Worm (Caenorhabditis elegans) whole organism, young adult: ENCODE data around the gene nhr-187.

Experiments used
- B0261.1 ChIP-seq: sonication (generic microtip); optimal IDR thresholded peaks from 2 replicates; lab custom pipeline; 2016; ENCODE audit warnings: mild to moderate bottlenecking, missing genetic modification characterization, moderate library complexity, missing compliant biosample characterization
- K12H6.12 ChIP-seq: fragments of 200-800 bp; sonication (Bioruptor generic); optimal IDR thresholded peaks from 2 replicates; lab custom pipeline; 2018; ENCODE audit warnings: mild to moderate bottlenecking, missing genetic modification characterization, missing compliant biosample characterization
- Y56A3A.18 ChIP-seq: fragments of 200-800 bp; sonication (Bioruptor generic); IDR thresholded peaks from 2 replicates; pipeline ENCODE4 v1.3.6; 2022; ENCODE audit warnings: missing genetic modification reagents, missing genetic modification characterization, missing compliant biosample characterization
- Y79H2A.3 ChIP-seq: fragments of 200-800 bp; sonication (Bioruptor generic); conservative IDR thresholded peaks from 2 replicates; pipeline ENCODE4 v1.3.6; 2022; ENCODE audit warnings: missing genetic modification reagents, missing genetic modification characterization, missing compliant biosample characterization
- ama-1 ChIP-seq, 3 experiments: fragments of 150-350 bp in 1 of 3; sonication (generic microtip) in 2 of 3; optimal IDR thresholded peaks; 2 replicates each; lab custom pipeline; 2014 to 2018; ENCODE audit warnings: missing biosample characterization in 2 of 3, missing genetic modification characterization in 2 of 3, missing genetic modification reagents in 2 of 3
- aptf-2 ChIP-seq: fragments of 200-800 bp; sonication (Bioruptor generic); conservative IDR thresholded peaks from 2 replicates; pipeline ENCODE4 v1.3.6; 2022; ENCODE audit warnings: missing genetic modification reagents, missing genetic modification characterization, missing compliant biosample characterization
- hmg-1.2 ChIP-seq: fragments of 200-800 bp; sonication (Bioruptor generic); IDR thresholded peaks from 2 replicates; pipeline ENCODE4 v1.3.6; 2022; ENCODE audit warnings: missing genetic modification reagents, missing genetic modification characterization, missing compliant biosample characterization
- hsf-1 ChIP-seq: fragments of 200-800 bp; sonication (Bioruptor generic); IDR thresholded peaks from 2 replicates; pipeline ENCODE4 v1.3.6; 2022; ENCODE audit warnings: missing genetic modification reagents, missing genetic modification characterization, missing compliant biosample characterization
- lin-26 ChIP-seq: fragments of 200-800 bp; sonication (Bioruptor generic); IDR thresholded peaks from 2 replicates; pipeline ENCODE4 v1.3.6; 2022; ENCODE audit warnings: missing genetic modification reagents, missing genetic modification characterization, missing compliant biosample characterization
- lsy-27 ChIP-seq: sonication (generic microtip); optimal IDR thresholded peaks from 2 replicates; lab custom pipeline; 2017; ENCODE audit warnings: missing genetic modification characterization, mild to moderate bottlenecking, missing compliant biosample characterization, antibody characterized with exemption, missing genotype, borderline replicate concordance; ENCODE audit not compliant: insufficient read depth
- nhr-90 ChIP-seq: sonication (generic microtip); optimal IDR thresholded peaks from 2 replicates; lab custom pipeline; 2016; ENCODE audit warnings: missing genotype, mild to moderate bottlenecking, missing genetic modification characterization, missing compliant biosample characterization
- pbrm-1 ChIP-seq: fragments of 200-800 bp; sonication (Bioruptor generic); IDR thresholded peaks from 2 replicates; pipeline ENCODE4 v1.3.6; 2022; ENCODE audit warnings: missing genetic modification reagents, missing genetic modification characterization, missing compliant biosample characterization
- unc-130 ChIP-seq: sonication (generic microtip); optimal IDR thresholded peaks from 2 replicates; lab custom pipeline; 2016; ENCODE audit warnings: missing genetic modification reagents, missing genetic modification characterization, missing compliant biosample characterization
- ztf-28 ChIP-seq: fragments of 200-800 bp; sonication (Bioruptor generic); IDR thresholded peaks from 2 replicates; pipeline ENCODE4 v1.3.6; 2022; ENCODE audit warnings: missing genetic modification reagents, missing genetic modification characterization, missing compliant biosample characterization

ce11 chrV:3820875-3821274 lies 41.9 kb downstream of the nhr-187 start:
- no peak for TF ChIP-seq ama-1 (optimal IDR thresholded peaks at IDR 0.05; lab: Kevin White, UChicago)
- TF ChIP-seq ama-1 (GFP tag; optimal IDR thresholded peaks at IDR 0.05; lab: Kevin White, UChicago) = no peak
- TF ChIP-seq hmg-1.2 (GFP tag; lab: Robert Waterston, UW) = no peak
- no peak for TF ChIP-seq ztf-28 (GFP tag; lab: Robert Waterston, UW)
- no peak for TF ChIP-seq Y56A3A.18
- TF ChIP-seq unc-130 (GFP tag; lab: Kevin White, UChicago) = no peak
- TF ChIP-seq K12H6.12 (tag; lab: Kevin White, UChicago) = no peak
- no peak for TF ChIP-seq aptf-2
- TF ChIP-seq nhr-90 (tag; lab: Kevin White, UChicago) = no peak
- TF ChIP-seq Y79H2A.3 = no peak
- no peak for TF ChIP-seq hsf-1
- TF ChIP-seq pbrm-1 (GFP tag; lab: Robert Waterston, UW) = no peak
- no peak for TF ChIP-seq lin-26 (GFP tag; lab: Robert Waterston, UW)
- TF ChIP-seq B0261.1 = no peak
- TF ChIP-seq lsy-27 (tag; lab: Kevin White, UChicago) = no peak
